Fruit fly (Drosophila melanogaster) whole organism, pupa: Measurements from ENCODE around the gene ppk21.

Source experiments
- CG10348 ChIP-seq: fragments of 200-800 bp; sonication (Bioruptor generic); IDR thresholded peaks from 2 replicates; pipeline ENCODE4 v1.3.6; 2022; ENCODE audit warnings: missing biosample characterization, missing genetic modification characterization
- CG13204 ChIP-seq: fragments of 200-800 bp; sonication (Bioruptor generic); optimal IDR thresholded peaks from 2 replicates; lab custom pipeline; 2018; ENCODE audit warnings: missing biosample characterization, mild to moderate bottlenecking, missing genetic modification characterization, moderate library complexity
- CG17806 ChIP-seq: fragments of 200-800 bp; sonication (Bioruptor generic); optimal IDR thresholded peaks from 2 replicates; lab custom pipeline; 2018; ENCODE audit warnings: missing biosample characterization, mild to moderate bottlenecking, missing genetic modification characterization, moderate library complexity
- CG32121 ChIP-seq: fragments of 200-800 bp; sonication (Bioruptor generic); IDR thresholded peaks from 2 replicates; pipeline ENCODE4 v1.3.6; 2022; ENCODE audit warnings: missing biosample characterization, missing genetic modification characterization
- CG4496 ChIP-seq: fragments of 200-800 bp; sonication (Bioruptor generic); IDR thresholded peaks from 3 replicates; pipeline ENCODE4 v1.3.6; 2022; ENCODE audit warnings: missing biosample characterization, missing genetic modification characterization
- CG9948 ChIP-seq: fragments of 200-800 bp; sonication (Bioruptor generic); optimal IDR thresholded peaks from 2 replicates; lab custom pipeline; 2018; ENCODE audit warnings: missing biosample characterization, mild to moderate bottlenecking, missing genetic modification characterization, moderate library complexity
- D1 ChIP-seq: fragments of 200-800 bp; sonication (Bioruptor generic); optimal IDR thresholded peaks from 2 replicates; lab custom pipeline; 2018; ENCODE audit warnings: missing biosample characterization, mild to moderate bottlenecking, missing genetic modification characterization, moderate library complexity
- EcR ChIP-seq: fragments of 200-800 bp; sonication (Bioruptor generic); optimal IDR thresholded peaks from 3 replicates; lab custom pipeline; 2019; ENCODE audit warnings: missing biosample characterization, missing genetic modification characterization, mild to moderate bottlenecking, moderate library complexity, missing genetic modification reagents
- Pif1A ChIP-seq: fragments of 200-800 bp; sonication (Bioruptor generic); optimal IDR thresholded peaks from 3 replicates; lab custom pipeline; 2016; ENCODE audit warnings: missing biosample characterization, missing genetic modification characterization
- Snoo ChIP-seq: fragments of 200-800 bp; sonication (Bioruptor generic); optimal IDR thresholded peaks from 3 replicates; lab custom pipeline; 2017; ENCODE audit warnings: missing biosample characterization, mild to moderate bottlenecking, missing genetic modification characterization, inconsistent platforms

dm6 chr3R:29689211-29689610 lies 24.6 kb downstream of the ppk21 start, which contains the start of gene Obp99c:
- TF ChIP-seq CG10348 (GFP tag; lab: Robert Waterston, UW) = no peak
- TF ChIP-seq D1 = no peak
- no peak for TF ChIP-seq CG4496 (GFP tag; lab: Robert Waterston, UW)
- TF ChIP-seq CG17806 (tag; lab: Kevin White, UChicago) = no peak
- no peak for TF ChIP-seq CG9948 (tag; lab: Kevin White, UChicago)
- TF ChIP-seq EcR (GFP tag; lab: Kevin White, UChicago) = no peak
- no peak for TF ChIP-seq CG32121 (GFP tag; lab: Robert Waterston, UW)
- no peak for TF ChIP-seq Snoo (tag; lab: Kevin White, UChicago)
- no peak for TF ChIP-seq Pif1A (GFP tag; lab: Kevin White, UChicago)
- TF ChIP-seq CG13204 = no peak
